Worm (Caenorhabditis elegans): ENCODE data around the gene Y36E3A.2.

Gene Y36E3A.2

ce11 chrV:15412625-15413024, 13.2 kb upstream of the Y36E3A.2 start, which contains the start of gene srbc-63:
Gene srbc-63, minus strand, starts transcription at chrV:15412725.
- TF ChIP-seq unc-39 (tag; optimal IDR thresholded peaks at IDR 0.05) (no peak), unc-62 (GFP tag; optimal IDR thresholded peaks at IDR 0.05) (no peak), nhr-25 (tag; optimal IDR thresholded peaks at IDR 0.05) (no peak), nhr-21 (tag; optimal IDR thresholded peaks at IDR 0.05) (no peak), skn-1 (tag; optimal IDR thresholded peaks at IDR 0.05) (no peak), mab-5 (tag; optimal IDR thresholded peaks at IDR 0.05) (no peak), nhr-77 (tag; optimal IDR thresholded peaks at IDR 0.05) (no peak), snpc-4 (tag; optimal IDR thresholded peaks at IDR 0.05) (no peak), egl-27 (tag; optimal IDR thresholded peaks at IDR 0.05) (no peak), unc-55 (GFP tag; optimal IDR thresholded peaks at IDR 0.05) (no peak), crh-2 (tag; optimal IDR thresholded peaks at IDR 0.05) (no peak), lin-13 (GFP tag; optimal IDR thresholded peaks at IDR 0.05) (no peak), lin-39 (tag; optimal IDR thresholded peaks at IDR 0.05) (no peak), ztf-1 (GFP tag; conservative IDR thresholded peaks at IDR 0.05) (no peak), nhr-12 (tag; optimal IDR thresholded peaks at IDR 0.05) (no peak), dmd-4 (tag; optimal IDR thresholded peaks at IDR 0.05) (no peak), sma-9 (GFP tag; optimal IDR thresholded peaks at IDR 0.05) (no peak), sma-9 (tag; optimal IDR thresholded peaks at IDR 0.05) (no peak)

DNA sequence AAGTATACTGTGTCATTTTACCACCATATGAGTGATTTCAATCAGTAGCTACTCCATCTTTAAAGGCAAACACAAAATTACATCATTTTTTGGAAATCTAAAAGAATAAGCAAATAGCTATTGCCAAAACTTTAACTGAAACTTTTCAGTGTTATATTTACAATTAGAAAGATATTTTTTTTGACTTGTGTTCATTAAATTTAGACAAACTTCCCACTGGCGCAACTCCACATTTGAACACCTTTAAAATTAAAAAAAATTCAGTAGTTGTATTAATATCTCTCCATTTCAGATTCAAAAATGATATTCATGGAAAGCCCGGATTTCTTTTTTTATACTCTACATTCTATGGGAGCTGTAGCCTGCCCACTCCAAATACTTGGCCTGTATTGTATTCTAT, 12.0 kb upstream of the Y36E3A.2 start, which contains the start of gene srh-264:
TSS of gene srh-264 (plus strand) at position 301 of the 400 bp plus-strand sequence.
- TF ChIP-seq aly-2 (tag; optimal IDR thresholded peaks at IDR 0.05) (no peak), egl-27 (tag; optimal IDR thresholded peaks at IDR 0.05) (no peak)

DNA sequence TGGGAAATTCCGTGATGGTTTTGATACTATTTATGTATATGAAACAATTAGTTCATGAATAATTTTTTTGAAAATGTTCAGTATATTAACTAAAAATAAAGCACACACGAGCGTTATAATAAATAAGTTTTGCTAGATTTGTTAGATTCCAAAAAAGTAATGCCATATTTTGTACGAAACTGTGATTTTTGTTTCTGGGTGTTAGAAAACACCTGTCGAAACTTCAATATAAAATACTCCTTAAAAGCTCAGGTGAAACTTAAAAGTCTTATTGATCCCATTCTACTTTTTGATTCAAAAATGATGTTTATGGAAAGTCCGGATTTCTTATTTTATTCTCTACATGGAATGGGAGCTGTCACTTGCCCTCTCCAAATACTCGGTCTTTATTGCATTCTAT, 9.9 kb upstream of the Y36E3A.2 start, which contains the start of gene srh-265:
TSS of gene srh-265 (plus strand) at position 301 of the 400 bp plus-strand sequence.
- TF ChIP-seq skn-1 (tag; optimal IDR thresholded peaks at IDR 0.05) (no peak), R02D3.7 (tag; optimal IDR thresholded peaks at IDR 0.05) (no peak), ceh-16 (tag; optimal IDR thresholded peaks at IDR 0.05) (no peak), aly-2 (tag; optimal IDR thresholded peaks at IDR 0.05) (no peak), mab-5 (tag; optimal IDR thresholded peaks at IDR 0.05) (no peak), snpc-4 (tag; optimal IDR thresholded peaks at IDR 0.05) (no peak), nhr-12 (tag; optimal IDR thresholded peaks at IDR 0.05) (no peak), nhr-77 (tag; optimal IDR thresholded peaks at IDR 0.05) (no peak), gmeb-1 (tag; optimal IDR thresholded peaks at IDR 0.05) (no peak)

ce11 chrV:15417822-15418221, 8.0 kb upstream of the Y36E3A.2 start, which contains the start of gene T06E6.10:
Gene T06E6.10, plus strand, starts transcription at chrV:15418122.
- TF ChIP-seq sem-4 (tag; optimal IDR thresholded peaks at IDR 0.05) (no peak), Y55F3AM.14 (GFP tag; optimal IDR thresholded peaks at IDR 0.05) (no peak), ztf-1 (GFP tag; conservative IDR thresholded peaks at IDR 0.05) (no peak), nhr-21 (tag; optimal IDR thresholded peaks at IDR 0.05) (no peak), C34F6.9 (tag; optimal IDR thresholded peaks at IDR 0.05) (no peak), lin-39 (tag; optimal IDR thresholded peaks at IDR 0.05) (no peak), nhr-10 (tag; optimal IDR thresholded peaks at IDR 0.05) (no peak), elt-1 (tag; optimal IDR thresholded peaks at IDR 0.05) (no peak), dmd-4 (tag; optimal IDR thresholded peaks at IDR 0.05) (no peak), nhr-129 (tag; optimal IDR thresholded peaks at IDR 0.05) (no peak), mab-5 (tag; optimal IDR thresholded peaks at IDR 0.05) (no peak), lsy-2 (tag; optimal IDR thresholded peaks at IDR 0.05) (no peak), nhr-237 (tag; optimal IDR thresholded peaks at IDR 0.05) (no peak), lin-13 (GFP tag; optimal IDR thresholded peaks at IDR 0.05) (no peak), nhr-23 (tag; optimal IDR thresholded peaks at IDR 0.05) (no peak), mdl-1 (tag; optimal IDR thresholded peaks at IDR 0.05) (no peak), unc-55 (GFP tag; optimal IDR thresholded peaks at IDR 0.05) (no peak), nhr-6 (tag; optimal IDR thresholded peaks at IDR 0.05) (no peak), unc-62 (GFP tag; optimal IDR thresholded peaks at IDR 0.05) (no peak)

DNA sequence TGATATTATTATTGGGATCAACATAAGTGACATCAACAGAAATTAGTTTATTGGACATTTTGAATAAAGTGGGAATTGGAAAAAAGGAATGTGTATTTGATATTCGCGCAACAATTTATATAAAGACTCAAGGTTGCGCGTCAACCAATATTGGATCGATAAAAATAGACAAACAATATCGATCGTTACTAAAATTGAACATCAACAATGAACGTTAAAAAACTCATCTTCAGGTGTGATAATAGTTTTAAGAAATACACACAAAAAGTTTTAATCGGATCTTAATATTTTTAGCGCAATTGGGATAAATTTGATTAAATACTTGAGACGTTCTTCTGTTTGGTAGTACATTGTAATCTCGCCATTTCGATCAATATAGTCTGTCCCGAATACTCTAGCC, 2.2 kb upstream of the Y36E3A.2 start, which contains the start of gene fbxa-104:
TSS of gene fbxa-104 (minus strand) at position 83 of the 400 bp plus-strand sequence.
- TF ChIP-seq skn-1 (tag; optimal IDR thresholded peaks at IDR 0.05) (no peak), ceh-82 (tag; optimal IDR thresholded peaks at IDR 0.05) (no peak), egl-27 (tag; optimal IDR thresholded peaks at IDR 0.05) (no peak), ZK546.5 (tag; optimal IDR thresholded peaks at IDR 0.05) (no peak), sma-3 (GFP tag; optimal IDR thresholded peaks at IDR 0.05) (no peak), alr-1 (tag; optimal IDR thresholded peaks at IDR 0.05) (no peak)

All from whole organism, L2 larva.